Worm (Caenorhabditis elegans) whole organism, L4 larva: ENCODE measurements around the gene Y46H3C.5.

Source experiments
- arid-1 ChIP-seq: fragments of 200-800 bp; sonication (Bioruptor generic); conservative IDR thresholded peaks from 2 replicates; pipeline ENCODE4 v1.3.6; 2022; ENCODE audit warnings: missing genetic modification reagents, missing genetic modification characterization, missing compliant biosample characterization
- ces-1 ChIP-seq: fragments of 150-350 bp; sonication (generic microtip); optimal IDR thresholded peaks from 4 replicates; lab custom pipeline; 2014; ENCODE audit warnings: missing biosample characterization, missing genetic modification reagents, missing genetic modification characterization
- fkh-10 ChIP-seq: fragments of 150-350 bp; optimal IDR thresholded peaks from 2 replicates; lab custom pipeline; 2014; ENCODE audit warnings: missing biosample characterization, missing genetic modification reagents, missing genetic modification characterization
- lin-29 ChIP-seq: fragments of 200-800 bp; sonication (Bioruptor generic); IDR thresholded peaks from 2 replicates; pipeline ENCODE4 v1.3.6; 2022; ENCODE audit warnings: missing genetic modification reagents, missing genetic modification characterization, missing compliant biosample characterization
- lsy-2 ChIP-seq, 2 experiments: fragments of 150-350 bp in 1 of 2; sonication (generic microtip) in 1 of 2; optimal IDR thresholded peaks; 2 replicates each; lab custom pipeline; 2014 to 2017; ENCODE audit warnings: missing biosample characterization in 2 of 2, missing genetic modification characterization in 2 of 2
- nhr-11 ChIP-seq: fragments of 150-350 bp; optimal IDR thresholded peaks from 2 replicates; lab custom pipeline; 2014; ENCODE audit warnings: missing biosample characterization, missing genetic modification characterization
- pha-4 ChIP-seq, 2 experiments: fragments of 150-350 bp in 1 of 2; fragments of 200-800 bp in 1 of 2; sonication (Bioruptor generic) in 1 of 2; IDR thresholded peaks in 1 of 2; optimal IDR thresholded peaks in 1 of 2; 2 replicates each; pipeline versions ENCODE4 v1.3.6 to Lab custom; 2014 to 2022; ENCODE audit warnings: missing genetic modification characterization in 2 of 2, missing genetic modification reagents in 2 of 2, missing biosample characterization in 1 of 2, missing compliant biosample characterization in 1 of 2
- pqm-1 ChIP-seq: sonication (generic microtip); optimal IDR thresholded peaks from 2 replicates; lab custom pipeline; 2017; ENCODE audit warnings: missing biosample characterization, missing genetic modification characterization
- snpc-4 ChIP-seq: fragments of 150-350 bp; optimal IDR thresholded peaks from 2 replicates; lab custom pipeline; 2014; ENCODE audit warnings: missing biosample characterization, missing genetic modification characterization
- zag-1 ChIP-seq: fragments of 150-350 bp; optimal IDR thresholded peaks from 2 replicates; lab custom pipeline; 2014; ENCODE audit warnings: missing biosample characterization, missing genetic modification characterization

DNA sequence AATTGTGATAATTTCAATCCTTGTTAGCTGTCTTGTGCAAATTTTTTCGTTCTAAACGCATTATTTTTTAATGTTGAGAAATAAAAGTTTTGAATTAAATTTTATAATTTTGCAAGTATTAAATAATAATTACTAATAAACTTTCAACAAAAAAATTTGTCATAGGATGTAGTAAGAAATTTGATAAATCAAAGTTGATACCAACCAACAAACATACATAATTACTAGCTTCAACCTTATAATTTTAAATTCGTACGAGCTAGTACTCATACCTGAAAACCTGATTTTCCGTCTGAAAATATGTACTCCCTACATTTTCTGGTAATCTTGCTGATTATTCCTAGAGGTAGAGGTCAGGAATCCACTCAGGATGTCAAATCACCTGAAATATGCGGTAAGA, 41.2 kb downstream of the Y46H3C.5 start, which contains the start of gene irld-44:
- TF ChIP-seq ces-1 (no peak), lsy-2 (tag; optimal IDR thresholded peaks at IDR 0.05; lab: Kevin White, UChicago) (no peak), arid-1 (no peak), fkh-10 (GFP tag; lab: Kevin White, UChicago) (no peak), lin-29 (GFP tag; lab: Robert Waterston, UW) (no peak), zag-1 (tag; lab: Kevin White, UChicago) (no peak), pqm-1 (tag; lab: Kevin White, UChicago) (no peak), pha-4 (GFP tag; IDR thresholded peaks at IDR 0.05; lab: Robert Waterston, UW) (no peak), pha-4 (tag; optimal IDR thresholded peaks at IDR 0.05; lab: Kevin White, UChicago) (no peak), snpc-4 (tag; lab: Kevin White, UChicago) (no peak), nhr-11 (tag; lab: Kevin White, UChicago) (no peak)
